Worm (Caenorhabditis elegans): Measurements from ENCODE around the gene C32D5.10.

Gene C32D5.10

DNA sequence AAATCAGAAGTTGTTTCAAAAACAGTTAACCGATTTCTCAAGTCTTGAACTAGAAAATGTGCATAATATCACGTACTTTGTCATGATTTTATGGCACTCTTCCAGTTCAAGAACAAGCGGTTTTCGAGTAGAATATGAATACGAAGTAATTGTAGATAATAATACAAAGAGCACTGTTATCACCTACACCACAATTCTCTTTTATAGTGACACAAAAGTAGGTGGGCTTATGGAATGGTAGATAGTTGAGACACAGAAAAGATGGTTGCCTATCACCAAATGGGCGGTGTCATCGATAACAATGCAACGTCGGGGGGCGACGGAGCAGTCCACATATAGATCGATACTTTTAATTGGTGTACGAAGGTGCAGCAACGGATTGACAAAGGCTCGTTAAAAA lies 23.1 kb downstream of the C32D5.10 start (continued):
- TF ChIP-seq F49E8.2 (tag; optimal IDR thresholded peaks at IDR 0.05; ENCODE audit: borderline replicate concordance) (no peak), nhr-10 (tag; optimal IDR thresholded peaks at IDR 0.05) (peak; percentile 58), Y48G9A.11 (GFP tag; IDR thresholded peaks at IDR 0.05) (no peak), aha-1 (tag) (peak; percentile 53), hlh-30 (tag; optimal IDR thresholded peaks at IDR 0.05; ENCODE audit: insufficient read depth) (peak; percentile 13), mxl-3 (GFP tag; optimal IDR thresholded peaks at IDR 0.05) (peak; percentile 47), dmd-6 (GFP tag; IDR thresholded peaks at IDR 0.05) (peak; percentile 88), dpl-1 (GFP tag; optimal IDR thresholded peaks at IDR 0.05) (no peak), nhr-77 (tag; optimal IDR thresholded peaks at IDR 0.05) (no peak), daf-16 (GFP tag; optimal IDR thresholded peaks at IDR 0.05) (peak in 1 of 2 experiments; percentile 9), daf-16 (tag; optimal IDR thresholded peaks at IDR 0.05) (peak; percentile 62), Y75B8A.6 (GFP tag; IDR thresholded peaks at IDR 0.05) (no peak), ceh-32 (tag; optimal IDR thresholded peaks at IDR 0.05; ENCODE audit: poor library complexity) (no peak), lin-13 (GFP tag; optimal IDR thresholded peaks at IDR 0.05) (no peak), unc-62 (GFP tag; optimal IDR thresholded peaks at IDR 0.05 in 1 of 2) (peak in 1 of 2 experiments; percentile 71), unc-62 (tag; optimal IDR thresholded peaks at IDR 0.05) (no peak), php-3 (GFP tag; IDR thresholded peaks at IDR 0.05) (peak; percentile 76), nhr-76 (tag; optimal IDR thresholded peaks at IDR 0.05) (no peak), ceh-44 (GFP tag; IDR thresholded peaks at IDR 0.05) (no peak), unc-130 (GFP tag; optimal IDR thresholded peaks at IDR 0.05) (no peak), snpc-4 (tag; optimal IDR thresholded peaks at IDR 0.05) (no peak), gei-8 (GFP tag; optimal IDR thresholded peaks at IDR 0.05) (no peak), pqm-1 (tag; optimal IDR thresholded peaks at IDR 0.05) (peak; percentile 99), snpc-1.2 (GFP tag; IDR thresholded peaks at IDR 0.05) (no peak), nhr-28 (tag; optimal IDR thresholded peaks at IDR 0.05) (peak; percentile 97), F10B5.3 (tag; optimal IDR thresholded peaks at IDR 0.05) (no peak), mep-1 (tag; optimal IDR thresholded peaks at IDR 0.05) (peak; percentile 27), vab-7 (GFP tag; IDR thresholded peaks at IDR 0.05) (no peak), ama-1 (optimal IDR thresholded peaks at IDR 0.05) (peak; percentile 43), mxl-2 (GFP tag; conservative IDR thresholded peaks at IDR 0.05) (no peak), aly-2 (tag; optimal IDR thresholded peaks at IDR 0.05) (no peak), madf-5 (GFP tag; IDR thresholded peaks at IDR 0.05) (no peak), zip-11 (GFP tag; IDR thresholded peaks at IDR 0.05) (no peak), R02D3.7 (tag; optimal IDR thresholded peaks at IDR 0.05) (no peak), D1046.2 (GFP tag; IDR thresholded peaks at IDR 0.05) (no peak), nhr-48 (tag; optimal IDR thresholded peaks at IDR 0.05) (peak; percentile 59), fos-1 (tag; optimal IDR thresholded peaks at IDR 0.05) (no peak)

ce11 chrII:6327317-6327716 lies 24.5 kb downstream of the C32D5.10 start:
- TF ChIP-seq tra-1 (GFP tag; IDR thresholded peaks at IDR 0.05) (peak; percentile 79), madf-5 (GFP tag; IDR thresholded peaks at IDR 0.05) (no peak), cey-2 (tag; optimal IDR thresholded peaks at IDR 0.05; ENCODE audit: borderline replicate concordance, insufficient read depth) (peak; percentile 18), daf-16 (GFP tag; optimal IDR thresholded peaks at IDR 0.05) (peak in 1 of 2 experiments; percentile 55), daf-16 (tag; optimal IDR thresholded peaks at IDR 0.05) (peak; percentile 59), ztf-7 (tag; optimal IDR thresholded peaks at IDR 0.05) (no peak), nhr-76 (tag; optimal IDR thresholded peaks at IDR 0.05) (no peak), pqm-1 (tag; optimal IDR thresholded peaks at IDR 0.05) (peak; percentile 97), F44E2.7 (GFP tag; IDR thresholded peaks at IDR 0.05) (no peak), mes-2 (tag; optimal IDR thresholded peaks at IDR 0.05; ENCODE audit: poor library complexity, severe bottlenecking) (peak; percentile 32), dve-1 (tag; optimal IDR thresholded peaks at IDR 0.05; ENCODE audit: insufficient read depth) (peak; percentile 75), tag-97 (GFP tag; IDR thresholded peaks at IDR 0.05) (no peak), daf-19 (GFP tag; conservative IDR thresholded peaks at IDR 0.05) (no peak), F26F4.8 (GFP tag; conservative IDR thresholded peaks at IDR 0.05) (no peak), mxl-3 (GFP tag; optimal IDR thresholded peaks at IDR 0.05) (peak; percentile 70), nhr-111 (GFP tag; optimal IDR thresholded peaks at IDR 0.05) (no peak), nhr-48 (tag; optimal IDR thresholded peaks at IDR 0.05) (peak; percentile 67), nhr-77 (tag; optimal IDR thresholded peaks at IDR 0.05) (peak; percentile 63), lsy-2 (tag; optimal IDR thresholded peaks at IDR 0.05) (peak in 1 of 2 experiments; percentile 17), nhr-28 (tag; optimal IDR thresholded peaks at IDR 0.05) (peak; percentile 82), gei-8 (GFP tag; optimal IDR thresholded peaks at IDR 0.05) (no peak), fos-1 (tag; optimal IDR thresholded peaks at IDR 0.05) (no peak), spr-3 (GFP tag; optimal IDR thresholded peaks at IDR 0.05) (no peak), dmd-6 (GFP tag; IDR thresholded peaks at IDR 0.05) (peak; percentile 89), T26A8.4 (GFP tag; IDR thresholded peaks at IDR 0.05) (no peak), lir-3 (tag; optimal IDR thresholded peaks at IDR 0.05) (no peak)
